Fruit fly (Drosophila melanogaster) whole organism, embryonic: ENCODE data around the gene vir-1.

Source experiments
- CG12155 ChIP-seq: fragments of 200-800 bp; sonication (Bioruptor generic); optimal IDR thresholded peaks from 3 replicates; lab custom pipeline; 2016; ENCODE audit warnings: missing biosample characterization, missing genetic modification characterization
- CG12744 ChIP-seq: fragments of 200-800 bp; sonication (Bioruptor generic); optimal IDR thresholded peaks from 2 replicates; lab custom pipeline; 2016; ENCODE audit warnings: missing biosample characterization, missing genetic modification characterization
- CG12769 ChIP-seq: fragments of 200-800 bp; sonication (Bioruptor generic); optimal IDR thresholded peaks from 2 replicates; lab custom pipeline; 2019; ENCODE audit warnings: missing biosample characterization, mild to moderate bottlenecking, missing genetic modification characterization, moderate library complexity
- CG13123 ChIP-seq: fragments of 200-800 bp; sonication (Bioruptor generic); optimal IDR thresholded peaks from 2 replicates; lab custom pipeline; 2016; ENCODE audit warnings: missing biosample characterization, missing genetic modification characterization
- CG14014 ChIP-seq: fragments of 200-800 bp; sonication (Bioruptor generic); IDR thresholded peaks from 2 replicates; pipeline ENCODE4 v1.3.6; 2022; ENCODE audit warnings: missing biosample characterization, missing genetic modification characterization
- CG14860 ChIP-seq: fragments of 200-800 bp; sonication (Bioruptor generic); IDR thresholded peaks from 3 replicates; pipeline ENCODE4 v1.3.6; 2022; ENCODE audit warnings: missing biosample characterization, missing genetic modification characterization; ENCODE audit not compliant: partially characterized antibody
- CG14965 ChIP-seq: fragments of 200-800 bp; sonication (Bioruptor generic); optimal IDR thresholded peaks from 2 replicates; lab custom pipeline; 2016; ENCODE audit warnings: missing biosample characterization, missing genetic modification characterization, borderline replicate concordance
- CG1602 ChIP-seq: fragments of 200-800 bp; sonication (Bioruptor generic); optimal IDR thresholded peaks from 3 replicates; lab custom pipeline; 2016; ENCODE audit warnings: missing biosample characterization, missing genetic modification characterization
- CG3726 ChIP-seq: fragments of 200-800 bp; sonication (Bioruptor generic); IDR thresholded peaks from 3 replicates; pipeline ENCODE4, ENCODE4 v1.3.6; 2022; ENCODE audit warnings: missing biosample characterization, missing genetic modification characterization
- CG5953 ChIP-seq: fragments of 200-800 bp; sonication (Bioruptor generic); IDR thresholded peaks from 2 replicates; pipeline ENCODE4 v1.3.6; 2022; ENCODE audit warnings: missing biosample characterization, missing genetic modification characterization
- CG7839 ChIP-seq: fragments of 200-800 bp; sonication (Bioruptor generic); optimal IDR thresholded peaks from 3 replicates; lab custom pipeline; 2018; ENCODE audit warnings: missing biosample characterization, mild to moderate bottlenecking, missing genetic modification characterization, moderate library complexity
- Chrac-16 ChIP-seq: fragments of 200-800 bp; sonication (Bioruptor generic); optimal IDR thresholded peaks from 3 replicates; lab custom pipeline; 2016; ENCODE audit warnings: missing biosample characterization, missing genetic modification characterization
- Drgx ChIP-seq: fragments of 200-800 bp; sonication (Bioruptor generic); IDR thresholded peaks from 2 replicates; pipeline ENCODE4 v1.3.6; 2022; ENCODE audit warnings: missing biosample characterization, missing genetic modification characterization
- HmgD ChIP-seq: fragments of 200-800 bp; sonication (Bioruptor generic); optimal IDR thresholded peaks from 3 replicates; lab custom pipeline; 2016; ENCODE audit warnings: missing biosample characterization, missing genetic modification characterization
- Kr ChIP-seq: fragments of 200-800 bp; sonication (Bioruptor generic); optimal IDR thresholded peaks from 2 replicates; lab custom pipeline; 2017; ENCODE audit warnings: missing biosample characterization, mild to moderate bottlenecking, missing genetic modification characterization
- Meics ChIP-seq: fragments of 200-800 bp; sonication (Bioruptor generic); optimal IDR thresholded peaks from 2 replicates; lab custom pipeline; 2017; ENCODE audit warnings: missing biosample characterization, mild to moderate bottlenecking, missing genetic modification characterization
- Myb ChIP-seq: fragments of 200-800 bp; sonication (Bioruptor generic); optimal IDR thresholded peaks from 2 replicates; lab custom pipeline; 2016; ENCODE audit warnings: missing biosample characterization, missing genetic modification characterization
- Nf-YC ChIP-seq: fragments of 200-800 bp; optimal IDR thresholded peaks from 3 replicates; lab custom pipeline; 2019; ENCODE audit warnings: missing biosample characterization, mild to moderate bottlenecking, missing genetic modification characterization, moderate library complexity
- Sin3A ChIP-seq: fragments of >200 bp; optimal IDR thresholded peaks from 2 replicates; lab custom pipeline; 2018
- Trl ChIP-seq, 3 experiments: fragments of >200 bp in 2 of 3; fragments of 200-800 bp in 1 of 3; sonication (Bioruptor generic) in 1 of 3; optimal IDR thresholded peaks; 2 replicates in 1 of 3; 3 replicates in 2 of 3; lab custom pipeline; 2016 to 2017; ENCODE audit warnings: missing biosample characterization in 1 of 3, missing genetic modification characterization in 1 of 3
- abd-A ChIP-seq: fragments of 200-800 bp; sonication (Bioruptor generic); optimal IDR thresholded peaks from 3 replicates; lab custom pipeline; 2019; ENCODE audit warnings: missing biosample characterization, mild to moderate bottlenecking, missing genetic modification characterization, moderate library complexity
- ap ChIP-seq: fragments of 200-800 bp; sonication (Bioruptor generic); IDR thresholded peaks from 2 replicates; pipeline ENCODE4 v1.3.6; 2022; ENCODE audit warnings: missing biosample characterization, missing genetic modification characterization
- ato ChIP-seq: fragments of 200-800 bp; sonication (Bioruptor generic); IDR thresholded peaks from 2 replicates; pipeline ENCODE4 v1.3.6; 2022; ENCODE audit warnings: missing biosample characterization, missing genetic modification characterization; ENCODE audit not compliant: partially characterized antibody
- bowl ChIP-seq: fragments of 200-800 bp; sonication (Bioruptor generic); IDR thresholded peaks from 2 replicates; pipeline ENCODE4 v1.3.6; 2022; ENCODE audit warnings: missing biosample characterization, missing genetic modification characterization
- chinmo ChIP-seq: fragments of 200-800 bp; sonication (Bioruptor generic); IDR thresholded peaks from 4 replicates; pipeline ENCODE4 v1.3.6; 2022; ENCODE audit warnings: missing biosample characterization, missing genetic modification characterization; ENCODE audit not compliant: partially characterized antibody
- chm ChIP-seq: fragments of 200-800 bp; sonication (Bioruptor generic); IDR thresholded peaks from 2 replicates; pipeline ENCODE4 v1.3.6; 2022; ENCODE audit warnings: missing biosample characterization, missing genetic modification characterization
- chn ChIP-seq: fragments of 200-800 bp; sonication (Bioruptor generic); optimal IDR thresholded peaks from 2 replicates; lab custom pipeline; 2016; ENCODE audit warnings: missing biosample characterization, missing genetic modification characterization
- crc ChIP-seq: fragments of 200-800 bp; sonication (Bioruptor generic); optimal IDR thresholded peaks from 2 replicates; lab custom pipeline; 2016; ENCODE audit warnings: missing biosample characterization, missing genetic modification characterization
- dimm ChIP-seq: fragments of 200-800 bp; sonication (Bioruptor generic); IDR thresholded peaks from 2 replicates; pipeline ENCODE4 v1.3.6; 2022; ENCODE audit warnings: missing biosample characterization, missing genetic modification characterization
- disco-r ChIP-seq: fragments of 200-800 bp; sonication (Bioruptor generic); optimal IDR thresholded peaks from 2 replicates; lab custom pipeline; 2016; ENCODE audit warnings: missing biosample characterization, missing genetic modification characterization
- en ChIP-seq: fragments of 200-800 bp; sonication (Bioruptor generic); optimal IDR thresholded peaks from 2 replicates; lab custom pipeline; 2016; ENCODE audit warnings: missing biosample characterization, missing genetic modification characterization
- gce ChIP-seq: fragments of 200-800 bp; sonication (Bioruptor generic); IDR thresholded peaks from 3 replicates; pipeline ENCODE4 v1.3.6; 2022; ENCODE audit warnings: missing biosample characterization, missing genetic modification characterization
- gfzf ChIP-seq: fragments of 200-800 bp; sonication (Bioruptor generic); optimal IDR thresholded peaks from 2 replicates; lab custom pipeline; 2016; ENCODE audit warnings: missing biosample characterization, mild to moderate bottlenecking, missing genetic modification characterization, moderate library complexity
- hbn ChIP-seq: fragments of 200-800 bp; sonication (Bioruptor generic); IDR thresholded peaks from 2 replicates; pipeline ENCODE4 v1.3.6; 2022; ENCODE audit warnings: missing biosample characterization, missing genetic modification characterization; ENCODE audit not compliant: partially characterized antibody
- her ChIP-seq: fragments of 200-800 bp; sonication (Bioruptor generic); optimal IDR thresholded peaks from 2 replicates; lab custom pipeline; 2016; ENCODE audit warnings: missing biosample characterization, missing genetic modification characterization
- jing ChIP-seq: fragments of 200-800 bp; sonication (Bioruptor generic); optimal IDR thresholded peaks from 2 replicates; lab custom pipeline; 2018; ENCODE audit warnings: missing biosample characterization, mild to moderate bottlenecking, missing genetic modification characterization
- kni ChIP-seq: fragments of 200-800 bp; sonication (Bioruptor generic); optimal IDR thresholded peaks from 3 replicates; lab custom pipeline; 2017; ENCODE audit warnings: mild to moderate bottlenecking, missing biosample characterization, missing genetic modification reagents, missing genetic modification characterization
- nom ChIP-seq: fragments of 200-800 bp; sonication (Bioruptor generic); optimal IDR thresholded peaks from 2 replicates; lab custom pipeline; 2017; ENCODE audit warnings: missing biosample characterization, missing genetic modification characterization, mild to moderate bottlenecking, moderate library complexity, missing genetic modification reagents
- pho ChIP-seq: fragments of 200-800 bp; sonication (Bioruptor generic); optimal IDR thresholded peaks from 2 replicates; lab custom pipeline; 2016; ENCODE audit warnings: missing biosample characterization, missing genetic modification characterization
- pum ChIP-seq: fragments of 200-800 bp; sonication (Bioruptor generic); optimal IDR thresholded peaks from 2 replicates; lab custom pipeline; 2016; ENCODE audit warnings: missing biosample characterization, missing genetic modification characterization
- rib ChIP-seq: fragments of 200-800 bp; sonication (Bioruptor generic); IDR thresholded peaks from 2 replicates; pipeline ENCODE4 v1.3.6; 2022; ENCODE audit warnings: missing biosample characterization, missing genetic modification characterization
- row ChIP-seq: fragments of 200-800 bp; sonication (Bioruptor generic); IDR thresholded peaks from 3 replicates; pipeline ENCODE4 v1.3.6; 2022; ENCODE audit warnings: missing biosample characterization, missing genetic modification characterization
- sens ChIP-seq: fragments of 200-800 bp; sonication (Bioruptor generic); peaks from one replicate; lab custom pipeline; 2016; ENCODE audit warnings: missing biosample characterization, missing genetic modification characterization
- sob ChIP-seq: fragments of 200-800 bp; sonication (Bioruptor generic); IDR thresholded peaks from 2 replicates; pipeline ENCODE4 v1.3.6; 2022; ENCODE audit warnings: missing biosample characterization, missing genetic modification characterization
- stwl ChIP-seq: fragments of 200-800 bp; sonication (Bioruptor generic); optimal IDR thresholded peaks from 3 replicates; lab custom pipeline; 2018; ENCODE audit warnings: missing biosample characterization, mild to moderate bottlenecking, missing genetic modification characterization, moderate library complexity
- tup ChIP-seq: fragments of 200-800 bp; sonication (Bioruptor generic); optimal IDR thresholded peaks from 2 replicates; lab custom pipeline; 2016; ENCODE audit warnings: missing biosample characterization, mild to moderate bottlenecking, missing genetic modification characterization, moderate library complexity
- vnd ChIP-seq: fragments of 200-800 bp; sonication (Bioruptor generic); IDR thresholded peaks from 3 replicates; pipeline ENCODE4 v1.3.6; 2022; ENCODE audit warnings: missing biosample characterization, missing genetic modification characterization; ENCODE audit not compliant: partially characterized antibody
- wor ChIP-seq: fragments of 200-800 bp; sonication (Bioruptor generic); IDR thresholded peaks from 2 replicates; pipeline ENCODE4 v1.3.6; 2022; ENCODE audit warnings: missing biosample characterization, missing genetic modification characterization
- zen ChIP-seq: fragments of 200-800 bp; sonication (Bioruptor generic); optimal IDR thresholded peaks from 3 replicates; lab custom pipeline; 2018; ENCODE audit warnings: missing biosample characterization, mild to moderate bottlenecking, missing genetic modification characterization, moderate library complexity

Gene vir-1

DNA sequence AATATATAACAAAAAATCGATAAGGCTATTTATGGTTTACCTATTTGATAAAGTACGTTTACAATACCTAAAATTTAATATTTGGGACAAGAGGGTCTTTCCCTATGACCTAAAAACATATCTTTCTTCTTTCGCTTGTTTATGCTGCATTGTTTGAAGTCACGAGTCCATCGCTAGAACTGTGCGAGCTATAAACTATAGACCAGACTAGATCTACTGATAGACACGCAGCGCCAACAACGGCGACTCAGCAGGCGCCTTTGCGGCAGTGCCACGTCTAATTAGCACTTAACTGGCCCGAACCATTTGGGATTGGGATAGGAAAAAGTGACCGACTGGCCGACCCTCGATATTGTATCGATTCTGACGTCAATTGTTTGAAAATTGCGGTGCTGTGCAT, 49.7 kb upstream of the vir-1 start (continued):
- TF ChIP-seq ato (GFP tag; lab: Robert Waterston, UW), result no peak
- TF ChIP-seq row (GFP tag; lab: Robert Waterston, UW), result peak; percentile 29; the same call in 1 of the 3 replicates
- TF ChIP-seq CG12744 (GFP tag; lab: Kevin White, UChicago), result no peak
- no peak for TF ChIP-seq tup
- no peak for TF ChIP-seq CG3726 (GFP tag; lab: Robert Waterston, UW)
- peak; percentile 83 for TF ChIP-seq zen (tag; lab: Kevin White, UChicago)
- TF ChIP-seq stwl (tag; lab: Kevin White, UChicago), result peak; percentile 35
- no peak for TF ChIP-seq Trl (optimal IDR thresholded peaks at IDR 0.05; lab: Kevin White, UChicago)
- TF ChIP-seq Trl (GFP tag; optimal IDR thresholded peaks at IDR 0.05; lab: Kevin White, UChicago), result no peak
- no peak for TF ChIP-seq CG12155 (GFP tag; lab: Kevin White, UChicago)
- TF ChIP-seq jing (GFP tag; lab: Kevin White, UChicago), result no peak
- TF ChIP-seq CG13123 (GFP tag; lab: Kevin White, UChicago), result no peak
- TF ChIP-seq Myb (GFP tag; lab: Kevin White, UChicago), result no peak
- peak; percentile 35 for TF ChIP-seq sens
- TF ChIP-seq dimm, result no peak
- TF ChIP-seq CG14860, result no peak
- TF ChIP-seq CG5953 (GFP tag; lab: Robert Waterston, UW), result 0 out of 2 replicates have a peak, but pooled peaks have one; percentile 15
- TF ChIP-seq disco-r, result no peak

DNA sequence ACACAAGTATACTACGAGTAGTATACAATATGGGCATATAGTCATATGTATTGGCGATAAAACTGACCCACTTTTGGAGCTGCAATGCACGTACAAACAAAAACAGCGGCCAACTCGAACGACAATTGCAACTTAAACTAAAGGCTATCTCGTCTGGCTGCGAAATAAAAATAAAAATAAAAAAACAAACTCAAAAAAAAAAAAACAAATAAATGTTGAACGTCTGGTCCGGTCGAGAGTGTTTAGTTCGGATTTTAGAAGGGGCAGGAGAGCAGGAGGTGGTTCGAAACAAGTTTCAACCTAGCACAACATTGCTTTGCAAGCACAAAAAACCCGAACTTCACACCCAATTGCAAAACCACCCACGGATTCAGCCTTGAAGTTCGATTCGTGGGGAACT, 48.7 kb upstream of the vir-1 start:
- no peak for TF ChIP-seq HmgD (GFP tag; lab: Kevin White, UChicago)
- no peak for TF ChIP-seq gce (GFP tag; lab: Robert Waterston, UW)
- TF ChIP-seq abd-A, result no peak
- no peak for TF ChIP-seq Sin3A (lab: Kevin White, UChicago)
- no peak for TF ChIP-seq chinmo (GFP tag; lab: Robert Waterston, UW)
- no peak for TF ChIP-seq Nf-YC (tag; lab: Kevin White, UChicago)
- TF ChIP-seq nom (GFP tag; lab: Kevin White, UChicago), result peak; percentile 0
- TF ChIP-seq Drgx (GFP tag; lab: Robert Waterston, UW), result peak; percentile 52
- no peak for TF ChIP-seq CG12769 (tag; lab: Kevin White, UChicago)
- TF ChIP-seq tup, result no peak

DNA sequence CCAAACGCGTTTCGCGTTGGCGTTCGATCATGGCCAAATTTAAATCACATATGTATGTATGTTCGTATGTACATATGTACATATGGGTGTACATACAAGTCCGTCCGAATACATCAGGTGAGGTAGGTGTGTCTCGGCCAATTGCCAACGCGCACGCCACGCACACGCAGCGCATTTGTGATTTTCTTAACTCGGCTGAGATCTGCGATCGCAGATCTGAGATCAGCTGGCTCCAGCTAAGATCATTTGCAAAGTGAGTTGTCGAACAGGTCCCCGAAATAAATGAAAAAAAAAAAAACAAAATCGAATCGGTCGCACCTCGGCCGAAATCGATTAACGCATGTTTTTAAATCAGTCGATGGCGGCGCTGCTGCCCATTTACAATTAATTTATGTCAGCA, 46.0 kb upstream of the vir-1 start:
- TF ChIP-seq Kr (GFP tag; lab: Kevin White, UChicago), result no peak
- TF ChIP-seq CG7839 (tag; lab: Kevin White, UChicago), result no peak
- no peak for TF ChIP-seq crc (GFP tag; lab: Kevin White, UChicago)
- peak; percentile 75; the same call in 2 of the 4 replicates for TF ChIP-seq chinmo (GFP tag; lab: Robert Waterston, UW)
- TF ChIP-seq chm (GFP tag; lab: Robert Waterston, UW), result peak; percentile 20; the same call in 1 of the 2 replicates
- TF ChIP-seq rib (GFP tag; lab: Robert Waterston, UW), result no peak
- TF ChIP-seq gce (GFP tag; lab: Robert Waterston, UW), result no peak
- no peak for TF ChIP-seq CG1602 (GFP tag; lab: Kevin White, UChicago)
- no peak for TF ChIP-seq vnd
- TF ChIP-seq hbn (GFP tag; lab: Robert Waterston, UW), result no peak
- TF ChIP-seq CG14014 (GFP tag; lab: Robert Waterston, UW), result no peak
- TF ChIP-seq en (GFP tag; lab: Kevin White, UChicago), result no peak
- peak; percentile 19; the same call in 1 of the 2 replicates for TF ChIP-seq sob (GFP tag; lab: Robert Waterston, UW)
- no peak for TF ChIP-seq CG12769 (tag; lab: Kevin White, UChicago)
- no peak for TF ChIP-seq chn
- TF ChIP-seq kni (GFP tag; lab: Kevin White, UChicago), result no peak
- TF ChIP-seq pum (GFP tag; lab: Kevin White, UChicago), result no peak
- no peak for TF ChIP-seq ap
- TF ChIP-seq pho, result no peak
- no peak for TF ChIP-seq Chrac-16 (GFP tag; lab: Kevin White, UChicago)
- TF ChIP-seq wor (GFP tag; lab: Robert Waterston, UW), result no peak
- TF ChIP-seq gfzf (GFP tag; lab: Kevin White, UChicago), result no peak
- TF ChIP-seq bowl (GFP tag; lab: Robert Waterston, UW), result no peak
- TF ChIP-seq CG14965 (GFP tag; lab: Kevin White, UChicago), result no peak
- TF ChIP-seq Meics, result no peak
- TF ChIP-seq her (GFP tag; lab: Kevin White, UChicago), result no peak
